Worm (Caenorhabditis elegans) whole organism, L1 larva: Measurements from ENCODE around the gene B0361.4.

Experiments used
- C34B4.2 ChIP-seq: sonication (generic microtip); optimal IDR thresholded peaks from 2 replicates; lab custom pipeline; 2017; ENCODE audit warnings: mild to moderate bottlenecking, missing genetic modification characterization, missing compliant biosample characterization
- F16B12.6 ChIP-seq: fragments of 150-350 bp; optimal IDR thresholded peaks from 2 replicates; lab custom pipeline; 2014; ENCODE audit warnings: missing biosample characterization, missing genetic modification characterization
- aha-1 ChIP-seq: fragments of 150-350 bp; optimal IDR thresholded peaks from 2 replicates; lab custom pipeline; 2014; ENCODE audit warnings: missing biosample characterization, missing genetic modification characterization
- aly-2 ChIP-seq: fragments of 150-350 bp; optimal IDR thresholded peaks from 2 replicates; lab custom pipeline; 2014; ENCODE audit warnings: missing biosample characterization, missing genetic modification characterization
- ama-1 ChIP-seq: fragments of 150-350 bp; optimal IDR thresholded peaks from 2 replicates; lab custom pipeline; 2014
- ceh-8 ChIP-seq: fragments of 200-800 bp; sonication (Bioruptor generic); optimal IDR thresholded peaks from 2 replicates; lab custom pipeline; 2018; ENCODE audit warnings: mild to moderate bottlenecking, missing genetic modification characterization, moderate library complexity, missing compliant biosample characterization
- ceh-82 ChIP-seq, 3 experiments: fragments of 150-350 bp in 1 of 3; sonication (generic microtip) in 2 of 3; optimal IDR thresholded peaks; 2 replicates each; lab custom pipeline; 2014 to 2017; ENCODE audit warnings: missing biosample characterization in 3 of 3, missing genetic modification characterization in 3 of 3
- ces-1 ChIP-seq: fragments of 150-350 bp; optimal IDR thresholded peaks from 2 replicates; lab custom pipeline; 2014; ENCODE audit warnings: missing biosample characterization, missing genetic modification reagents, missing genetic modification characterization
- dpl-1 ChIP-seq, 3 experiments: fragments of 150-350 bp in 2 of 3; sonication (generic microtip) in 1 of 3; optimal IDR thresholded peaks; 2 replicates each; lab custom pipeline; 2014 to 2017; ENCODE audit warnings: missing biosample characterization in 3 of 3, missing genetic modification characterization in 3 of 3, missing genetic modification reagents in 3 of 3
- dsc-1 ChIP-seq: sonication (generic microtip); optimal IDR thresholded peaks from 2 replicates; lab custom pipeline; 2016; ENCODE audit warnings: mild to moderate bottlenecking, missing genetic modification characterization, missing compliant biosample characterization
- efl-1 ChIP-seq, 4 experiments: fragments of 150-350 bp; optimal IDR thresholded peaks in 3 of 4; peaks in 1 of 4; 1 replicate in 1 of 4; 2 replicates in 3 of 4; lab custom pipeline; 2014; ENCODE audit warnings: missing biosample characterization in 2 of 4, missing genetic modification characterization in 2 of 4, missing genetic modification reagents in 2 of 4
- egl-13 ChIP-seq: sonication (generic microtip); optimal IDR thresholded peaks from 2 replicates; lab custom pipeline; 2016; ENCODE audit warnings: missing genotype, missing genetic modification reagents, missing genetic modification characterization, missing compliant biosample characterization
- egl-27 ChIP-seq, 2 experiments: fragments of 150-350 bp in 1 of 2; sonication (generic microtip); optimal IDR thresholded peaks; 3 replicates each; lab custom pipeline; 2017 to 2018; ENCODE audit warnings: missing biosample characterization in 2 of 2, missing genetic modification characterization in 2 of 2, missing genetic modification reagents in 2 of 2
- elt-2 ChIP-seq: sonication (generic microtip); optimal IDR thresholded peaks from 2 replicates; lab custom pipeline; 2016; ENCODE audit warnings: missing genetic modification characterization, mild to moderate bottlenecking, inconsistent platforms, missing compliant biosample characterization, missing genetic modification reagents
- elt-3 ChIP-seq, 6 experiments: fragments of 150-350 bp in 1 of 6; sonication (generic microtip); optimal IDR thresholded peaks; 2 replicates each; lab custom pipeline; 2017 to 2018; ENCODE audit warnings: missing biosample characterization in 6 of 6, missing genetic modification characterization in 6 of 6, inconsistent platforms in 1 of 6
- ets-5 ChIP-seq: fragments of 200-800 bp; sonication (Bioruptor generic); IDR thresholded peaks from 2 replicates; pipeline ENCODE4 v1.3.6; 2022; ENCODE audit warnings: missing genetic modification characterization, missing compliant biosample characterization
- fkh-4 ChIP-seq: sonication (generic microtip); optimal IDR thresholded peaks from 2 replicates; lab custom pipeline; 2016; ENCODE audit warnings: missing compliant biosample characterization, missing genetic modification characterization, borderline replicate concordance
- fos-1 ChIP-seq: fragments of 150-350 bp; optimal IDR thresholded peaks from 2 replicates; lab custom pipeline; 2014; ENCODE audit warnings: missing biosample characterization, missing genetic modification characterization
- grh-1 ChIP-seq: fragments of 200-800 bp; sonication (Bioruptor generic); IDR thresholded peaks from 2 replicates; pipeline ENCODE4 v1.3.6; 2022; ENCODE audit warnings: missing genetic modification reagents, missing genetic modification characterization, missing compliant biosample characterization
- hpl-2 ChIP-seq: fragments of 150-350 bp; optimal IDR thresholded peaks from 2 replicates; lab custom pipeline; 2014; ENCODE audit warnings: missing biosample characterization, missing genetic modification reagents, missing genetic modification characterization
- jun-1 ChIP-seq: fragments of 150-350 bp; optimal IDR thresholded peaks from 2 replicates; lab custom pipeline; 2014; ENCODE audit warnings: missing biosample characterization, missing genetic modification reagents, missing genetic modification characterization
- lin-14 ChIP-seq: fragments of 200-800 bp; sonication (Bioruptor generic); optimal IDR thresholded peaks from 2 replicates; lab custom pipeline; 2018; ENCODE audit warnings: mild to moderate bottlenecking, missing genetic modification characterization, moderate library complexity, missing compliant biosample characterization
- lin-15B ChIP-seq: fragments of 150-350 bp; sonication (generic microtip); optimal IDR thresholded peaks from 3 replicates; lab custom pipeline; 2014; ENCODE audit warnings: missing biosample characterization, missing genetic modification characterization
- lin-35 ChIP-seq, 2 experiments: fragments of 150-350 bp; optimal IDR thresholded peaks; 2 replicates each; lab custom pipeline; 2014; ENCODE audit warnings: missing biosample characterization in 2 of 2, missing genetic modification characterization in 2 of 2, missing genetic modification reagents in 2 of 2
- lin-39 ChIP-seq: fragments of 150-350 bp; optimal IDR thresholded peaks from 2 replicates; lab custom pipeline; 2014; ENCODE audit warnings: missing biosample characterization, missing genetic modification reagents, missing genetic modification characterization
- lsy-2 ChIP-seq, 2 experiments: fragments of 150-350 bp; optimal IDR thresholded peaks; 2 replicates each; lab custom pipeline; 2014; ENCODE audit warnings: missing biosample characterization in 2 of 2, missing genetic modification characterization in 2 of 2
- mab-9 ChIP-seq: fragments of 200-800 bp; sonication (Bioruptor generic); IDR thresholded peaks from 2 replicates; pipeline ENCODE4 v1.3.6; 2022; ENCODE audit warnings: missing genetic modification reagents, missing genetic modification characterization, missing compliant biosample characterization
- mef-2 ChIP-seq: fragments of 150-350 bp; optimal IDR thresholded peaks from 2 replicates; lab custom pipeline; 2014; ENCODE audit warnings: missing biosample characterization, missing genetic modification characterization
- mep-1 ChIP-seq: fragments of 150-350 bp; optimal IDR thresholded peaks from 2 replicates; lab custom pipeline; 2014; ENCODE audit warnings: missing biosample characterization, missing genetic modification characterization
- nhr-12 ChIP-seq: sonication (generic microtip); optimal IDR thresholded peaks from 2 replicates; lab custom pipeline; 2017; ENCODE audit warnings: missing biosample characterization, missing genetic modification characterization
- nhr-19 ChIP-seq: fragments of 200-800 bp; sonication (Bioruptor generic); conservative IDR thresholded peaks from 2 replicates; pipeline ENCODE4 v1.3.6; 2022; ENCODE audit warnings: missing genetic modification characterization, missing compliant biosample characterization
- nhr-20 ChIP-seq: sonication (generic microtip); optimal IDR thresholded peaks from 2 replicates; lab custom pipeline; 2016; ENCODE audit warnings: mild to moderate bottlenecking, missing genetic modification characterization, missing compliant biosample characterization
- nhr-237 ChIP-seq: fragments of 150-350 bp; optimal IDR thresholded peaks from 2 replicates; lab custom pipeline; 2014; ENCODE audit warnings: missing biosample characterization, missing genetic modification characterization
- nhr-28 ChIP-seq: fragments of 150-350 bp; optimal IDR thresholded peaks from 2 replicates; lab custom pipeline; 2014; ENCODE audit warnings: missing biosample characterization, missing genetic modification characterization
- nhr-47 ChIP-seq: sonication (generic microtip); optimal IDR thresholded peaks from 2 replicates; lab custom pipeline; 2016; ENCODE audit warnings: mild to moderate bottlenecking, missing genetic modification characterization, moderate library complexity, missing compliant biosample characterization
- nhr-71 ChIP-seq: sonication (generic microtip); optimal IDR thresholded peaks from 2 replicates; lab custom pipeline; 2016; ENCODE audit warnings: mild to moderate bottlenecking, missing genetic modification characterization, moderate library complexity, missing compliant biosample characterization
- nhr-90 ChIP-seq: sonication (generic microtip); optimal IDR thresholded peaks from 2 replicates; lab custom pipeline; 2016; ENCODE audit warnings: mild to moderate bottlenecking, missing genetic modification characterization, missing compliant biosample characterization; ENCODE audit not compliant: poor library complexity
- pag-3 ChIP-seq: sonication (generic microtip); optimal IDR thresholded peaks from 2 replicates; lab custom pipeline; 2017; ENCODE audit warnings: missing genetic modification characterization, mild to moderate bottlenecking, missing compliant biosample characterization, antibody characterized with exemption, borderline replicate concordance; ENCODE audit not compliant: insufficient read depth
- pax-3 ChIP-seq: fragments of 200-800 bp; sonication (Bioruptor generic); optimal IDR thresholded peaks from 2 replicates; lab custom pipeline; 2018; ENCODE audit warnings: mild to moderate bottlenecking, missing genetic modification characterization, moderate library complexity, missing compliant biosample characterization
- skn-1 ChIP-seq: fragments of 150-350 bp; optimal IDR thresholded peaks from 2 replicates; lab custom pipeline; 2014; ENCODE audit warnings: missing biosample characterization, missing genetic modification characterization
- snpc-4 ChIP-seq: fragments of 150-350 bp; optimal IDR thresholded peaks from 2 replicates; lab custom pipeline; 2014; ENCODE audit warnings: missing biosample characterization, missing genetic modification characterization
- snu-23 ChIP-seq: sonication (generic microtip); optimal IDR thresholded peaks from 2 replicates; lab custom pipeline; 2016; ENCODE audit warnings: missing genetic modification characterization, missing compliant biosample characterization
- sup-37 ChIP-seq: fragments of 200-800 bp; sonication (Bioruptor generic); optimal IDR thresholded peaks from 2 replicates; lab custom pipeline; 2018; ENCODE audit warnings: mild to moderate bottlenecking, missing genetic modification characterization, missing compliant biosample characterization
- tbx-2 ChIP-seq: sonication (generic microtip); optimal IDR thresholded peaks from 2 replicates; lab custom pipeline; 2016; ENCODE audit warnings: missing genetic modification characterization, missing compliant biosample characterization
- unc-130 ChIP-seq: fragments of 150-350 bp; optimal IDR thresholded peaks from 2 replicates; lab custom pipeline; 2017; ENCODE audit warnings: missing biosample characterization, missing genetic modification characterization, inconsistent platforms
- unc-30 ChIP-seq: sonication (generic microtip); optimal IDR thresholded peaks from 2 replicates; lab custom pipeline; 2017; ENCODE audit warnings: missing biosample characterization, missing genetic modification characterization
- unc-86 ChIP-seq: sonication (generic microtip); optimal IDR thresholded peaks from 2 replicates; lab custom pipeline; 2016; ENCODE audit warnings: missing genetic modification characterization, missing compliant biosample characterization
- unc-98 ChIP-seq: fragments of 200-800 bp; sonication (Bioruptor generic); IDR thresholded peaks from 2 replicates; pipeline ENCODE4 v1.3.6; 2022; ENCODE audit warnings: missing genetic modification characterization, missing compliant biosample characterization
- vab-15 ChIP-seq: sonication (generic microtip); optimal IDR thresholded peaks from 2 replicates; lab custom pipeline; 2017; ENCODE audit warnings: missing genotype, mild to moderate bottlenecking, missing genetic modification characterization, missing compliant biosample characterization
- zag-1 ChIP-seq: fragments of 150-350 bp; optimal IDR thresholded peaks from 2 replicates; lab custom pipeline; 2014; ENCODE audit warnings: missing biosample characterization, missing genetic modification characterization
- zip-4 ChIP-seq: fragments of 200-800 bp; sonication (Bioruptor generic); optimal IDR thresholded peaks from 2 replicates; lab custom pipeline; 2018; ENCODE audit warnings: mild to moderate bottlenecking, missing genetic modification characterization, moderate library complexity, missing compliant biosample characterization
- ztf-4 ChIP-seq: fragments of 150-350 bp; optimal IDR thresholded peaks from 2 replicates; lab custom pipeline; 2014; ENCODE audit warnings: missing biosample characterization, missing genetic modification characterization

B0361.4 gene

DNA sequence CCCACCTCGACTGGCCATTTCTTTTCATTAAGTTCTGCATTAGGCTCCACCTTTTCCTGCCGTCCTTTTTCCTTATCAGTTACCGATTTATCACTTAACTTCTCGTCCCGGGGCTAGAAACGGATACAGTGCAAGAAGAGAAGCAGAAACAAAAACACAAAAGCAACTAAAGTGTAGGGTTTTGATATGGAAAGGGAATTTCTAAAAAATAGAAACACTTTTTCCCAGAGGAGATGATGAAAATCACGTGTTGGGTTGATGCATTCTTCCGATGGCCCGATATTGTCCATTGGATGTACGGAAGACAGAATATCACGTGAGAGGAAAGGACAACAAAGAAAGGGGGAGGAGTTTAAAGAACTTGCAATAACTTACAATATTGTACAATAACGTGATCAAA lies 14.0 kb downstream of the B0361.4 start (continued):
- peak; percentile 2 to 53 for TF ChIP-seq efl-1 (optimal IDR thresholded peaks at IDR 0.05; lab: Kevin White, UChicago)
- peak; percentile 24 to 95 for TF ChIP-seq efl-1 (GFP tag; optimal IDR thresholded peaks at IDR 0.05 in 1 of 2; lab: Kevin White, UChicago)
- TF ChIP-seq ceh-82 (tag; optimal IDR thresholded peaks at IDR 0.05; lab: Kevin White, UChicago) = peak in 1 of 3 experiments; percentile 8
- peak; percentile 56 for TF ChIP-seq nhr-47 (tag; lab: Kevin White, UChicago)
- no peak for TF ChIP-seq mab-9 (GFP tag; lab: Robert Waterston, UW)
- peak; percentile 82 for TF ChIP-seq nhr-90 (tag; lab: Kevin White, UChicago)
- TF ChIP-seq nhr-71 (tag; lab: Kevin White, UChicago) = peak; percentile 90
- TF ChIP-seq egl-27 (tag; optimal IDR thresholded peaks at IDR 0.05; lab: Kevin White, UChicago) = no peak
- TF ChIP-seq dsc-1 (tag; lab: Kevin White, UChicago) = no peak
- TF ChIP-seq sup-37 (GFP tag; lab: Kevin White, UChicago) = no peak
- no peak for TF ChIP-seq ama-1 (lab: Kevin White, UChicago)
- no peak for TF ChIP-seq unc-30
- TF ChIP-seq skn-1 (tag; lab: Kevin White, UChicago) = no peak
- TF ChIP-seq lin-14 = peak; percentile 87
- no peak for TF ChIP-seq vab-15
- TF ChIP-seq mef-2 (tag; lab: Kevin White, UChicago) = no peak
- TF ChIP-seq nhr-12 = no peak
- TF ChIP-seq jun-1 (tag; lab: Kevin White, UChicago) = no peak
- TF ChIP-seq nhr-237 (tag; lab: Kevin White, UChicago) = no peak
- peak; percentile 79 for TF ChIP-seq nhr-19 (GFP tag; lab: Robert Waterston, UW)
- TF ChIP-seq F16B12.6 (tag; lab: Kevin White, UChicago) = no peak
- TF ChIP-seq elt-2 (tag; lab: Kevin White, UChicago) = no peak
- TF ChIP-seq egl-13 = no peak
- no peak for TF ChIP-seq zag-1 (tag; lab: Kevin White, UChicago)
- no peak for TF ChIP-seq pax-3
- TF ChIP-seq ceh-8 (GFP tag; lab: Kevin White, UChicago) = no peak
- no peak for TF ChIP-seq zip-4
- no peak for TF ChIP-seq aly-2
- TF ChIP-seq ets-5 (GFP tag; lab: Robert Waterston, UW) = no peak
- TF ChIP-seq lsy-2 (tag; optimal IDR thresholded peaks at IDR 0.05; lab: Kevin White, UChicago) = peak; percentile 65 to 68
- peak; percentile 2 for TF ChIP-seq ztf-4 (tag; lab: Kevin White, UChicago)
- peak; percentile 77 for TF ChIP-seq unc-130
- TF ChIP-seq lin-15B (tag; lab: Kevin White, UChicago) = no peak
- TF ChIP-seq lin-39 (tag; lab: Kevin White, UChicago) = no peak
- no peak for TF ChIP-seq nhr-28 (tag; lab: Kevin White, UChicago)
- TF ChIP-seq unc-98 = no peak
- no peak for TF ChIP-seq fkh-4 (tag; lab: Kevin White, UChicago)
- TF ChIP-seq ces-1 (GFP tag; lab: Kevin White, UChicago) = no peak
- TF ChIP-seq snpc-4 (tag; lab: Kevin White, UChicago) = no peak
- peak in 1 of 2 experiments; percentile 79 for TF ChIP-seq lin-35 (GFP tag; optimal IDR thresholded peaks at IDR 0.05; lab: Kevin White, UChicago)
- no peak for TF ChIP-seq pag-3 (tag; lab: Kevin White, UChicago)
- TF ChIP-seq fos-1 (tag; lab: Kevin White, UChicago) = no peak
- TF ChIP-seq C34B4.2 (tag; lab: Kevin White, UChicago) = no peak
- TF ChIP-seq aha-1 (tag; lab: Kevin White, UChicago) = no peak

- TF ChIP-seq ama-1 (lab: Kevin White, UChicago) = no peak
- TF ChIP-seq unc-130 = peak; percentile 64
- peak in 1 of 2 experiments; percentile 44 for TF ChIP-seq lin-35 (GFP tag; optimal IDR thresholded peaks at IDR 0.05; lab: Kevin White, UChicago)
- TF ChIP-seq mep-1 = peak; percentile 35
- peak; percentile 38 for TF ChIP-seq tbx-2
- TF ChIP-seq elt-3 (tag; optimal IDR thresholded peaks at IDR 0.05; lab: Kevin White, UChicago) = peak in 1 of 6 experiments; percentile 67
- peak; percentile 34 for TF ChIP-seq snu-23 (GFP tag; lab: Kevin White, UChicago)
- TF ChIP-seq nhr-19 (GFP tag; lab: Robert Waterston, UW) = 0 out of 2 replicates have a peak, but pooled peaks have one; percentile 28
- TF ChIP-seq unc-86 (tag; lab: Kevin White, UChicago) = no peak
- TF ChIP-seq nhr-20 (tag; lab: Kevin White, UChicago) = peak; percentile 77
- TF ChIP-seq dpl-1 (GFP tag; optimal IDR thresholded peaks at IDR 0.05; lab: Kevin White, UChicago) = no peak
- peak; percentile 46 for TF ChIP-seq nhr-90 (tag; lab: Kevin White, UChicago)
- no peak for TF ChIP-seq hpl-2
- 0 out of 2 replicates have a peak, but pooled peaks have one; percentile 28 for TF ChIP-seq grh-1 (GFP tag; lab: Robert Waterston, UW)
- peak; percentile 67 for TF ChIP-seq nhr-71 (tag; lab: Kevin White, UChicago)
- peak; percentile 12 for TF ChIP-seq nhr-47 (tag; lab: Kevin White, UChicago)
Observed at ce11 chrIII:7273718-7274117, 14.9 kb downstream of the B0361.4 start.
